Fruit fly (Drosophila melanogaster) whole organism, wandering third instar larva: ENCODE measurements around the gene Axud1.

ENCODE experiments used
- Abd-B ChIP-seq: fragments of >200 bp; optimal IDR thresholded peaks from 2 replicates; lab custom pipeline; 2017; ENCODE audit warnings: missing biosample characterization, missing genetic modification characterization
- Dfd ChIP-seq: fragments of >200 bp; optimal IDR thresholded peaks from 2 replicates; lab custom pipeline; 2017; ENCODE audit warnings: missing biosample characterization, missing genetic modification characterization
- Hnf4 ChIP-seq: fragments of 200-800 bp; sonication (Bioruptor generic); optimal IDR thresholded peaks from 2 replicates; lab custom pipeline; 2016; ENCODE audit warnings: missing biosample characterization, mild to moderate bottlenecking, missing genetic modification characterization
- Hr78 ChIP-seq: fragments of >200 bp; optimal IDR thresholded peaks from 2 replicates; lab custom pipeline; 2017; ENCODE audit warnings: missing biosample characterization, missing genetic modification characterization
- Myc ChIP-seq: fragments of >200 bp; optimal IDR thresholded peaks from 2 replicates; lab custom pipeline; 2017
- Sp1 ChIP-seq: fragments of 200-800 bp; sonication (Bioruptor generic); optimal IDR thresholded peaks from 3 replicates; lab custom pipeline; 2019; ENCODE audit warnings: missing biosample characterization, mild to moderate bottlenecking, missing genetic modification characterization, moderate library complexity
- brk ChIP-seq: fragments of 200-800 bp; sonication (Bioruptor generic); optimal IDR thresholded peaks from 2 replicates; lab custom pipeline; 2016; ENCODE audit warnings: missing biosample characterization, mild to moderate bottlenecking, missing genetic modification characterization
- jim ChIP-seq: fragments of 175-275, 200-325 bp; sonication (Bioruptor generic); optimal IDR thresholded peaks from 2 replicates; lab custom pipeline; 2016; ENCODE audit warnings: missing biosample characterization, mild to moderate bottlenecking, missing genetic modification characterization
- usp ChIP-seq: fragments of >200 bp; optimal IDR thresholded peaks from 2 replicates; lab custom pipeline; 2017; ENCODE audit warnings: missing biosample characterization, missing genetic modification characterization

DNA sequence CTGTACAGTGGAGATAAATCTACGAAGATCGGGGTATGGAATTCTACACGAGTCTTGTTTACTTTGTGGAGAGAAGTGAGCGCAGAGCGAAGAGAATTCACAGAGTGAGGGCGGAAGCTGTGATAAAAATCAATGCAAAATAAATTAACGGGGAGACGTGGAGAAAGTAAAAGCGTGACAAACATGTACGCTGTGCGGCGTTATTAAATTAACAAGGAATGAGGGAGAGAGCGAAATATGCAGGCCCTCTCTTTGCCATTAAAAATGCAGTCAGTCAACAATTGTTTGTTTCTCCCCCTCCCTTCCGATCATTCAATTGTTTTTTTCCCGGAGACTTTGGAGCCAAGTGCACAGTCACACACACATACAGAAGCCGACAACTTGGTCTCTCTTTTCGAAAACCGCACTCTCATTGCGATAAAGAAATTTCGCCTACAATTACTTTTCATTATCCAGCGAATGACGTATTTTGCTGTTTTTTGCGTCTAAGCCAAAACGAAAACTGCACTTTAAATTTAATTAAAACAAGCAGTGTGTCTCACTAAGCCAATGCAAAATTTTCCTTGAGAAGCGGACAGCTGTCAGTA is 2.2 kb upstream of the Axud1 start:
- TF ChIP-seq brk (no peak), Hnf4 (peak; percentile 86), Hr78 (GFP tag; lab: Kevin White, UChicago) (no peak), Dfd (GFP tag; lab: Kevin White, UChicago) (no peak), Myc (no peak), jim (GFP tag; lab: Kevin White, UChicago) (no peak), Sp1 (GFP tag; lab: Kevin White, UChicago) (no peak), Abd-B (GFP tag; lab: Kevin White, UChicago) (no peak), usp (GFP tag; lab: Kevin White, UChicago) (no peak)
